Worm (Caenorhabditis elegans) whole organism, L4 larva: ENCODE data around the gene F58B4.2.

Experiments used
- cey-2 ChIP-seq: sonication (generic microtip); optimal IDR thresholded peaks from 3 replicates; lab custom pipeline; 2017; ENCODE audit warnings: missing genetic modification characterization, mild to moderate bottlenecking, missing compliant biosample characterization, antibody characterized with exemption, borderline replicate concordance; ENCODE audit not compliant: insufficient read depth
- dpl-1 ChIP-seq: fragments of 150-350 bp; optimal IDR thresholded peaks from 2 replicates; lab custom pipeline; 2014; ENCODE audit warnings: missing biosample characterization, missing genetic modification reagents, missing genetic modification characterization
- gei-8 ChIP-seq: fragments of 200-800 bp; sonication (Bioruptor generic); optimal IDR thresholded peaks from 2 replicates; lab custom pipeline; 2018; ENCODE audit warnings: mild to moderate bottlenecking, missing genetic modification characterization, missing compliant biosample characterization
- lim-7 ChIP-seq: fragments of 200-800 bp; sonication (Bioruptor generic); IDR thresholded peaks from 2 replicates; pipeline ENCODE4 v1.3.6; 2022; ENCODE audit warnings: missing genetic modification characterization, missing compliant biosample characterization
- nhr-237 ChIP-seq: sonication (generic microtip); optimal IDR thresholded peaks from 2 replicates; lab custom pipeline; 2017; ENCODE audit warnings: missing biosample characterization, missing genetic modification characterization
- nhr-76 ChIP-seq: fragments of 150-350 bp; optimal IDR thresholded peaks from 2 replicates; lab custom pipeline; 2014; ENCODE audit warnings: missing biosample characterization, missing genetic modification characterization
- tag-97 ChIP-seq: fragments of 200-800 bp; sonication (Bioruptor generic); IDR thresholded peaks from 2 replicates; pipeline ENCODE4 v1.3.6; 2022; ENCODE audit warnings: missing genetic modification characterization, missing compliant biosample characterization
- unc-130 ChIP-seq: sonication (generic microtip); optimal IDR thresholded peaks from 2 replicates; lab custom pipeline; 2016; ENCODE audit warnings: missing genetic modification reagents, missing genetic modification characterization, missing compliant biosample characterization
- unc-39 ChIP-seq: sonication (generic microtip); optimal IDR thresholded peaks from 2 replicates; lab custom pipeline; 2017; ENCODE audit warnings: missing biosample characterization, missing genetic modification characterization
- ztf-11 ChIP-seq: fragments of 150-350 bp; optimal IDR thresholded peaks from 2 replicates; lab custom pipeline; 2014; ENCODE audit warnings: missing biosample characterization, missing genetic modification characterization

DNA sequence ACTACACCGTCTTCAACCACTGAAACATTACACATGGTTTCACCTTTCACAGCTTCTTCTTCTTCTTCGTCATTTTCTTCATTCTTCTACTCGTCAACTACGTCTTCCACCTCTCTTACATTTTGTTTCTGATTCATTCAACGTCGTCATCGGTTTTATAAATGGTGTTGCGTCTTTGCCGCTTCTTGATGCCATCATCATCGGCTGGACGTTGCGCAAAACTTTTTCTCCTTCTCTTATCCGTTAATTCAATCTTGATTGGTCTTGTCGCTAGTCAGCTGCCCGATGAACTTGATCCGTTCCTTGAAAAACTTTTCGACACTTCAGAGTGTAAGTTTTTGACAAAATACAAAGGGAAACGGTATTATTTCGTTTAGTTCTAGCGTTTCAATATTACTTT is 19.6 kb downstream of the F58B4.2 start:
- TF ChIP-seq cey-2 (tag; lab: Kevin White, UChicago) (no peak), nhr-237 (tag; lab: Kevin White, UChicago) (no peak), ztf-11 (no peak), tag-97 (GFP tag; lab: Robert Waterston, UW) (no peak), lim-7 (no peak), unc-39 (tag; lab: Kevin White, UChicago) (no peak), unc-130 (GFP tag; lab: Kevin White, UChicago) (no peak), dpl-1 (no peak), gei-8 (GFP tag; lab: Kevin White, UChicago) (no peak), nhr-76 (tag; lab: Kevin White, UChicago) (no peak)
